Worm (Caenorhabditis elegans) whole organism, early embryonic: ENCODE data around the gene vps-36.

ENCODE experiments used
- F13C5.2 ChIP-seq: sonication (generic microtip); optimal IDR thresholded peaks from 2 replicates; lab custom pipeline; 2017; ENCODE audit warnings: mild to moderate bottlenecking, missing genetic modification characterization, inconsistent platforms, missing compliant biosample characterization
- aly-1 ChIP-seq: sonication (generic microtip); optimal IDR thresholded peaks from 2 replicates; lab custom pipeline; 2016; ENCODE audit warnings: missing genetic modification characterization, missing compliant biosample characterization
- ama-1 ChIP-seq: fragments of 150-350 bp; optimal IDR thresholded peaks from 2 replicates; lab custom pipeline; 2014
- ceh-36 ChIP-seq: sonication (generic microtip); optimal IDR thresholded peaks from 2 replicates; lab custom pipeline; 2016; ENCODE audit warnings: missing genetic modification characterization, inconsistent platforms, missing compliant biosample characterization
- flt-1 ChIP-seq: fragments of 200-800 bp; sonication (Bioruptor generic); IDR thresholded peaks from 2 replicates; pipeline ENCODE4 v1.3.6; 2022; ENCODE audit warnings: missing genetic modification characterization, missing compliant biosample characterization
- hmbx-1 ChIP-seq: sonication (generic microtip); optimal IDR thresholded peaks from 2 replicates; lab custom pipeline; 2016; ENCODE audit warnings: mild to moderate bottlenecking, missing genetic modification characterization, missing compliant biosample characterization
- hnd-1 ChIP-seq: sonication (generic microtip); optimal IDR thresholded peaks from 2 replicates; lab custom pipeline; 2016; ENCODE audit warnings: missing genetic modification characterization, missing compliant biosample characterization
- pes-1 ChIP-seq: fragments of 200-800 bp; sonication (Bioruptor generic); IDR thresholded peaks from 2 replicates; pipeline ENCODE4 v1.3.6; 2022; ENCODE audit warnings: missing genetic modification reagents, missing genetic modification characterization, missing compliant biosample characterization
- scrt-1 ChIP-seq: fragments of 200-800 bp; sonication (Bioruptor generic); IDR thresholded peaks from 2 replicates; pipeline ENCODE4 v1.3.6; 2022; ENCODE audit warnings: missing genetic modification characterization, missing compliant biosample characterization
- sea-1 ChIP-seq: fragments of 200-800 bp; sonication (Bioruptor generic); conservative IDR thresholded peaks from 2 replicates; pipeline ENCODE4 v1.3.6; 2022; ENCODE audit warnings: missing genetic modification characterization, missing compliant biosample characterization
- tbx-11 ChIP-seq: fragments of 200-800 bp; sonication (Bioruptor generic); IDR thresholded peaks from 2 replicates; pipeline ENCODE4 v1.3.6; 2022; ENCODE audit warnings: missing genetic modification characterization, missing compliant biosample characterization
- tbx-37 ChIP-seq: fragments of 200-800 bp; sonication (Bioruptor generic); conservative IDR thresholded peaks from 2 replicates; pipeline ENCODE4 v1.3.6; 2022; ENCODE audit warnings: missing genetic modification reagents, missing genetic modification characterization, missing compliant biosample characterization

ce11 chrV:10909959-10910358 is 50.5 kb downstream of the vps-36 start:
- no peak for TF ChIP-seq ama-1 (lab: Kevin White, UChicago)
- no peak for TF ChIP-seq hmbx-1 (tag; lab: Kevin White, UChicago)
- no peak for TF ChIP-seq flt-1 (GFP tag; lab: Robert Waterston, UW)
- no peak for TF ChIP-seq aly-1 (tag; lab: Kevin White, UChicago)
- TF ChIP-seq hnd-1 (tag; lab: Kevin White, UChicago), result no peak
- TF ChIP-seq scrt-1, result no peak
- TF ChIP-seq pes-1 (GFP tag; lab: Robert Waterston, UW), result no peak
- no peak for TF ChIP-seq tbx-37 (GFP tag; lab: Robert Waterston, UW)
- TF ChIP-seq F13C5.2, result no peak
- no peak for TF ChIP-seq tbx-11 (GFP tag; lab: Robert Waterston, UW)
- no peak for TF ChIP-seq sea-1 (GFP tag; lab: Robert Waterston, UW)
- TF ChIP-seq ceh-36 (tag; lab: Kevin White, UChicago), result no peak
